Fruit fly (Drosophila melanogaster): ENCODE results near the gene Or85f.

The Or85f gene

DNA sequence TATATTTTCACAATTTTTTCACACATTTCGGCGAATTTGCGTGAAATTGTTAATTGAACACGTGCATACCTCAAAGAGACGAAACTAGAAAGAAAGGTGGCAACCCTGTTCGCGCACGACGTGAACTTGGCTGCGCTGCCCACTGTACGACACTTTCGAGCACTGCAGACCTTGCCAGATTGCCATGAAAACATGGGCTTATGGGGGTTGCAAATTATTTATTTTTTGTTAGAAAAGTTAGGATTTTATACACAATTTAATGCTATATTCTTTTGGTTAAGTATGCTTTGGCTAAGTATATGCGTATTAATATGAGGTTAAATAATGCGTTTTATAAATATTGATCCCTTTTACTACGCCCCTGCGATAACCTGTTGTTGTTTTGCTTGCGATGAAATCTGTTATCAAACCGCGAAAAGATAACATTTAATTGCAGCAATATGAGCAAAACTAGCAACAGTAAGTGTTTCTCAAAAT, 3.2 kb downstream of the Or85f start, which contains the start of the genes RpL34b and CG8132 (continued):
- peak; percentile 95 for TF ChIP-seq CG4404 (GFP tag; IDR thresholded peaks at IDR 0.05)
- peak; percentile 95 for TF ChIP-seq Atf3 (GFP tag; optimal IDR thresholded peaks at IDR 0.05)
- TF ChIP-seq CG13296 (GFP tag; optimal IDR thresholded peaks at IDR 0.05): peak; percentile 97
- no peak for TF ChIP-seq CG17568 (GFP tag; optimal IDR thresholded peaks at IDR 0.05)
- TF ChIP-seq sc (optimal IDR thresholded peaks at IDR 0.05): no peak
- peak; percentile 87 for TF ChIP-seq sc (GFP tag; optimal IDR thresholded peaks at IDR 0.05)
- TF ChIP-seq tio (GFP tag; optimal IDR thresholded peaks at IDR 0.05): no peak
- peak; percentile 98 for TF ChIP-seq lab (GFP tag; optimal IDR thresholded peaks at IDR 0.05)
- TF ChIP-seq MESR4 (GFP tag; optimal IDR thresholded peaks at IDR 0.05): peak; percentile 94
- peak; percentile 96 for TF ChIP-seq CG18619 (GFP tag; optimal IDR thresholded peaks at IDR 0.05)
- peak; percentile 96 for TF ChIP-seq sisA (GFP tag; IDR thresholded peaks at IDR 0.05)
- TF ChIP-seq Fer1 (GFP tag; optimal IDR thresholded peaks at IDR 0.05): peak; percentile 96
- no peak for TF ChIP-seq pita (GFP tag; optimal IDR thresholded peaks at IDR 0.05)
- TF ChIP-seq ind (GFP tag; optimal IDR thresholded peaks at IDR 0.05): peak; percentile 95
- TF ChIP-seq Camta (GFP tag; optimal IDR thresholded peaks at IDR 0.05): peak; percentile 96
- TF ChIP-seq eyg (GFP tag; optimal IDR thresholded peaks at IDR 0.05): peak; percentile 78
- TF ChIP-seq Hey (tag; optimal IDR thresholded peaks at IDR 0.05): peak; percentile 95
- TF ChIP-seq bowl (GFP tag; IDR thresholded peaks at IDR 0.05): peak; percentile 81
- TF ChIP-seq CG9817 (tag; optimal IDR thresholded peaks at IDR 0.05): peak; percentile 98
- peak; percentile 62 for TF ChIP-seq zf30C (GFP tag; optimal IDR thresholded peaks at IDR 0.05)
- peak; percentile 91 for TF ChIP-seq CG11398 (GFP tag; optimal IDR thresholded peaks at IDR 0.05)
- peak; percentile 95 for TF ChIP-seq pnt (GFP tag; optimal IDR thresholded peaks at IDR 0.05)
- peak; percentile 86 for TF ChIP-seq CG12236 (GFP tag; optimal IDR thresholded peaks at IDR 0.05)
- TF ChIP-seq gcm2 (GFP tag; optimal IDR thresholded peaks at IDR 0.05): peak; percentile 92
- peak; percentile 85 for TF ChIP-seq Hand (GFP tag; optimal IDR thresholded peaks at IDR 0.05)
- TF ChIP-seq klu (GFP tag; IDR thresholded peaks at IDR 0.05): peak; percentile 94
- TF ChIP-seq CG9609 (GFP tag; optimal IDR thresholded peaks at IDR 0.05): peak; percentile 96
- peak; percentile 97 for TF ChIP-seq CG12391 (tag; optimal IDR thresholded peaks at IDR 0.05)
- TF ChIP-seq dysf (GFP tag; IDR thresholded peaks at IDR 0.05): peak; percentile 95
- peak; percentile 84 for TF ChIP-seq CkIIα-i1 (GFP tag; IDR thresholded peaks at IDR 0.05)
- peak; percentile 86 for TF ChIP-seq en (GFP tag; optimal IDR thresholded peaks at IDR 0.05)
- peak; percentile 86 for TF ChIP-seq CG7271 (tag; optimal IDR thresholded peaks at IDR 0.05)
- TF ChIP-seq toy (GFP tag; IDR thresholded peaks at IDR 0.05): peak; percentile 82
- TF ChIP-seq wdn (GFP tag; IDR thresholded peaks at IDR 0.05): peak; percentile 96
- peak; percentile 98 for TF ChIP-seq NfI (GFP tag; optimal IDR thresholded peaks at IDR 0.05)
- peak; percentile 79 for TF ChIP-seq Adf1 (GFP tag; IDR thresholded peaks at IDR 0.05)
- peak; percentile 96 for TF ChIP-seq CG10209 (GFP tag; optimal IDR thresholded peaks at IDR 0.05)
- peak; percentile 42; the same call in 1 of the 3 replicates for TF ChIP-seq CG16813 (GFP tag; IDR thresholded peaks at IDR 0.05; ENCODE audit: partially characterized antibody)
- peak; percentile 96 for TF ChIP-seq ems (GFP tag; optimal IDR thresholded peaks at IDR 0.05)
- peak; percentile 92 for TF ChIP-seq CG31224 (GFP tag; IDR thresholded peaks at IDR 0.05)
- peak; percentile 94 for TF ChIP-seq H15 (GFP tag; IDR thresholded peaks at IDR 0.05)
- TF ChIP-seq CG6272 (GFP tag; IDR thresholded peaks at IDR 0.05): peak; percentile 94
- peak; percentile 83 for TF ChIP-seq CG5180 (GFP tag; optimal IDR thresholded peaks at IDR 0.05)
- peak; percentile 93 for TF ChIP-seq CG7556 (GFP tag; optimal IDR thresholded peaks at IDR 0.05)
- peak; percentile 93 for TF ChIP-seq HLH3B (GFP tag; IDR thresholded peaks at IDR 0.05)
- TF ChIP-seq CG31441 (GFP tag; IDR thresholded peaks at IDR 0.05): peak; percentile 94
- TF ChIP-seq CG6654 (GFP tag; optimal IDR thresholded peaks at IDR 0.05): peak; percentile 71
- peak; percentile 99 for TF ChIP-seq scrt (GFP tag; optimal IDR thresholded peaks at IDR 0.05)
- TF ChIP-seq CG15514 (GFP tag; optimal IDR thresholded peaks at IDR 0.05): peak; percentile 93
- TF ChIP-seq chn (GFP tag; optimal IDR thresholded peaks at IDR 0.05): peak; percentile 97
- peak; percentile 94 for TF ChIP-seq CG12104 (GFP tag; optimal IDR thresholded peaks at IDR 0.05)
- TF ChIP-seq h (optimal IDR thresholded peaks at IDR 0.05): no peak
